Worm (Caenorhabditis elegans) whole organism, young adult: ENCODE measurements around the gene Y61A9LA.3.

Experiments
- B0035.1 ChIP-seq: sonication (generic microtip); optimal IDR thresholded peaks from 2 replicates; lab custom pipeline; 2016; ENCODE audit warnings: missing genetic modification characterization, mild to moderate bottlenecking, missing compliant biosample characterization, missing genotype, missing genetic modification reagents
- B0336.3 ChIP-seq: fragments of 200-800 bp; sonication (Bioruptor generic); IDR thresholded peaks from 2 replicates; pipeline ENCODE4 v1.3.6; 2022; ENCODE audit warnings: missing genetic modification characterization, missing compliant biosample characterization
- F23B12.7 ChIP-seq: sonication (generic microtip); optimal IDR thresholded peaks from 2 replicates; lab custom pipeline; 2017; ENCODE audit warnings: missing genetic modification characterization, mild to moderate bottlenecking, missing compliant biosample characterization, antibody characterized with exemption, moderate library complexity; ENCODE audit not compliant: insufficient read depth
- F33H1.4 ChIP-seq: fragments of 200-800 bp; sonication (Bioruptor generic); IDR thresholded peaks from 2 replicates; pipeline ENCODE4 v1.3.6; 2022; ENCODE audit warnings: missing genetic modification reagents, missing genetic modification characterization, missing compliant biosample characterization
- F52B5.7 ChIP-seq: sonication (generic microtip); optimal IDR thresholded peaks from 2 replicates; lab custom pipeline; 2016; ENCODE audit warnings: mild to moderate bottlenecking, missing genetic modification characterization, missing compliant biosample characterization
- F57C9.4 ChIP-seq: sonication (generic microtip); optimal IDR thresholded peaks from 2 replicates; lab custom pipeline; 2017; ENCODE audit warnings: mild to moderate bottlenecking, missing genetic modification characterization, missing compliant biosample characterization
- Y53F4B.3 ChIP-seq: fragments of 200-800 bp; sonication (Bioruptor generic); IDR thresholded peaks from 2 replicates; pipeline ENCODE4 v1.3.6; 2022; ENCODE audit warnings: missing genetic modification reagents, missing genetic modification characterization, missing compliant biosample characterization
- Y56A3A.18 ChIP-seq: fragments of 200-800 bp; sonication (Bioruptor generic); IDR thresholded peaks from 2 replicates; pipeline ENCODE4 v1.3.6; 2022; ENCODE audit warnings: missing genetic modification reagents, missing genetic modification characterization, missing compliant biosample characterization
- ama-1 ChIP-seq, 3 experiments: fragments of 150-350 bp in 1 of 3; sonication (generic microtip) in 2 of 3; optimal IDR thresholded peaks; 2 replicates each; lab custom pipeline; 2014 to 2018; ENCODE audit warnings: missing biosample characterization in 2 of 3, missing genetic modification characterization in 2 of 3, missing genetic modification reagents in 2 of 3
- aptf-3 ChIP-seq: fragments of 200-800 bp; sonication (Bioruptor generic); IDR thresholded peaks from 2 replicates; pipeline ENCODE4 v1.3.6; 2022; ENCODE audit warnings: missing genetic modification characterization, missing compliant biosample characterization
- atf-7 ChIP-seq: sonication (generic microtip); optimal IDR thresholded peaks from 2 replicates; lab custom pipeline; 2017; ENCODE audit warnings: mild to moderate bottlenecking, missing genetic modification characterization, missing compliant biosample characterization
- attf-3 ChIP-seq: fragments of 200-800 bp; sonication (Bioruptor generic); conservative IDR thresholded peaks from 2 replicates; pipeline ENCODE4 v1.3.6; 2022; ENCODE audit warnings: missing genetic modification reagents, missing genetic modification characterization, missing compliant biosample characterization
- attf-5 ChIP-seq: fragments of 200-800 bp; sonication (Bioruptor generic); optimal IDR thresholded peaks from 2 replicates; lab custom pipeline; 2018; ENCODE audit warnings: mild to moderate bottlenecking, missing genetic modification characterization, missing compliant biosample characterization
- attf-6 ChIP-seq: fragments of 200-800 bp; sonication (Bioruptor generic); IDR thresholded peaks from 2 replicates; pipeline ENCODE4 v1.3.6; 2022; ENCODE audit warnings: missing genetic modification reagents, missing genetic modification characterization, missing compliant biosample characterization
- bed-2 ChIP-seq: fragments of 200-800 bp; sonication (Bioruptor generic); IDR thresholded peaks from 2 replicates; pipeline ENCODE4 v1.3.6; 2022; ENCODE audit warnings: missing genetic modification reagents, missing genetic modification characterization, missing compliant biosample characterization
- ceh-58 ChIP-seq: fragments of 200-800 bp; sonication (Bioruptor generic); IDR thresholded peaks from 2 replicates; pipeline ENCODE4 v1.3.6; 2022; ENCODE audit warnings: missing genetic modification characterization, missing compliant biosample characterization
- chd-7 ChIP-seq: sonication (generic microtip); optimal IDR thresholded peaks from 2 replicates; lab custom pipeline; 2016; ENCODE audit warnings: mild to moderate bottlenecking, missing genetic modification characterization, moderate library complexity, missing compliant biosample characterization
- die-1 ChIP-seq: sonication (generic microtip); optimal IDR thresholded peaks from 2 replicates; lab custom pipeline; 2016; ENCODE audit warnings: missing genotype, mild to moderate bottlenecking, missing genetic modification characterization, missing compliant biosample characterization
- dpff-1 ChIP-seq: sonication (generic microtip); optimal IDR thresholded peaks from 2 replicates; lab custom pipeline; 2017; ENCODE audit warnings: mild to moderate bottlenecking, missing genetic modification characterization, missing compliant biosample characterization
- efl-1 ChIP-seq: fragments of 150-350 bp; optimal IDR thresholded peaks from 2 replicates; lab custom pipeline; 2014; ENCODE audit warnings: missing biosample characterization, missing genetic modification reagents, missing genetic modification characterization
- egrh-3 ChIP-seq: fragments of 200-800 bp; sonication (Bioruptor generic); IDR thresholded peaks from 2 replicates; pipeline ENCODE4 v1.3.6; 2022; ENCODE audit warnings: missing genetic modification reagents, missing genetic modification characterization, missing compliant biosample characterization
- fkh-3 ChIP-seq: sonication (generic microtip); optimal IDR thresholded peaks from 2 replicates; lab custom pipeline; 2016; ENCODE audit warnings: mild to moderate bottlenecking, missing genetic modification characterization, missing compliant biosample characterization
- gei-17 ChIP-seq: fragments of 200-800 bp; sonication (Bioruptor generic); optimal IDR thresholded peaks from 2 replicates; lab custom pipeline; 2018; ENCODE audit warnings: mild to moderate bottlenecking, missing genetic modification characterization, missing compliant biosample characterization
- hlh-12 ChIP-seq: sonication (generic microtip); optimal IDR thresholded peaks from 2 replicates; lab custom pipeline; 2016; ENCODE audit warnings: missing genetic modification characterization, missing compliant biosample characterization
- let-526 ChIP-seq: fragments of 200-800 bp; sonication (Bioruptor generic); IDR thresholded peaks from 2 replicates; pipeline ENCODE4 v1.3.6; 2022; ENCODE audit warnings: missing genetic modification reagents, missing genetic modification characterization, missing compliant biosample characterization
- lin-26 ChIP-seq: fragments of 200-800 bp; sonication (Bioruptor generic); IDR thresholded peaks from 2 replicates; pipeline ENCODE4 v1.3.6; 2022; ENCODE audit warnings: missing genetic modification reagents, missing genetic modification characterization, missing compliant biosample characterization
- lin-40 ChIP-seq: sonication (generic microtip); optimal IDR thresholded peaks from 2 replicates; lab custom pipeline; 2016; ENCODE audit warnings: missing genetic modification characterization, mild to moderate bottlenecking, missing compliant biosample characterization, missing genotype, missing genetic modification reagents
- lir-1 ChIP-seq: fragments of 200-800 bp; sonication (Bioruptor generic); conservative IDR thresholded peaks from 2 replicates; pipeline ENCODE4 v1.3.6; 2022; ENCODE audit warnings: missing genetic modification reagents, missing genetic modification characterization, missing compliant biosample characterization
- madf-3 ChIP-seq: fragments of 200-800 bp; sonication (Bioruptor generic); IDR thresholded peaks from 2 replicates; pipeline ENCODE4 v1.3.6; 2022; ENCODE audit warnings: missing genetic modification reagents, missing genetic modification characterization, missing compliant biosample characterization
- mcd-1 ChIP-seq: fragments of 200-800 bp; sonication (Bioruptor generic); IDR thresholded peaks from 2 replicates; pipeline ENCODE4 v1.3.6; 2022; ENCODE audit warnings: missing genetic modification reagents, missing genetic modification characterization, missing compliant biosample characterization
- nfyb-1 ChIP-seq: fragments of 200-800 bp; sonication (Bioruptor generic); IDR thresholded peaks from 2 replicates; pipeline ENCODE4 v1.3.6; 2022; ENCODE audit warnings: missing genetic modification reagents, missing genetic modification characterization, missing compliant biosample characterization
- nhr-120 ChIP-seq: fragments of 200-800 bp; sonication (Bioruptor generic); IDR thresholded peaks from 2 replicates; pipeline ENCODE4 v1.3.6; 2022; ENCODE audit warnings: missing genetic modification characterization, missing compliant biosample characterization
- nhr-80 ChIP-seq: sonication (generic microtip); optimal IDR thresholded peaks from 2 replicates; lab custom pipeline; 2016; ENCODE audit warnings: missing genetic modification characterization, missing compliant biosample characterization
- rcor-1 ChIP-seq: fragments of 200-800 bp; sonication (Bioruptor generic); IDR thresholded peaks from 2 replicates; pipeline ENCODE4 v1.3.6; 2022; ENCODE audit warnings: missing genetic modification reagents, missing genetic modification characterization, missing compliant biosample characterization
- sdz-38 ChIP-seq: sonication (generic microtip); optimal IDR thresholded peaks from 2 replicates; lab custom pipeline; 2016; ENCODE audit warnings: missing genotype, missing genetic modification characterization, missing compliant biosample characterization
- snpc-1.1 ChIP-seq: sonication (generic microtip); optimal IDR thresholded peaks from 2 replicates; lab custom pipeline; 2017; ENCODE audit warnings: missing genetic modification characterization, mild to moderate bottlenecking, missing compliant biosample characterization, antibody characterized with exemption, moderate library complexity, missing genotype, missing genetic modification reagents; ENCODE audit not compliant: insufficient read depth
- somi-1 ChIP-seq: fragments of 200-800 bp; sonication (Bioruptor generic); optimal IDR thresholded peaks from 2 replicates; lab custom pipeline; 2018; ENCODE audit warnings: mild to moderate bottlenecking, missing genetic modification characterization, missing compliant biosample characterization
- tbp1 ChIP-seq: fragments of 200-800 bp; sonication (Bioruptor generic); optimal IDR thresholded peaks from 2 replicates; lab custom pipeline; 2018; ENCODE audit warnings: mild to moderate bottlenecking, missing genetic modification characterization, missing compliant biosample characterization
- tbx-9 ChIP-seq: sonication (generic microtip); optimal IDR thresholded peaks from 2 replicates; lab custom pipeline; 2016; ENCODE audit warnings: borderline replicate concordance, missing genetic modification characterization, inconsistent platforms, missing compliant biosample characterization
- unc-62 ChIP-seq: fragments of 150-350 bp; optimal IDR thresholded peaks from 2 replicates; lab custom pipeline; 2014; ENCODE audit warnings: missing biosample characterization, missing genetic modification reagents, missing genetic modification characterization
- zfh-2 ChIP-seq: fragments of 200-800 bp; sonication (Bioruptor generic); conservative IDR thresholded peaks from 2 replicates; pipeline ENCODE4 v1.3.6; 2022; ENCODE audit warnings: missing genetic modification reagents, missing genetic modification characterization, missing compliant biosample characterization
- ztf-18 ChIP-seq: sonication (generic microtip); optimal IDR thresholded peaks from 2 replicates; lab custom pipeline; 2016; ENCODE audit warnings: missing genotype, mild to moderate bottlenecking, missing genetic modification characterization, missing compliant biosample characterization
- ztf-25 ChIP-seq: fragments of 200-800 bp; sonication (Bioruptor generic); IDR thresholded peaks from 2 replicates; pipeline ENCODE4 v1.3.6; 2022; ENCODE audit warnings: missing genetic modification reagents, missing genetic modification characterization, missing compliant biosample characterization
- ztf-28 ChIP-seq: fragments of 200-800 bp; sonication (Bioruptor generic); IDR thresholded peaks from 2 replicates; pipeline ENCODE4 v1.3.6; 2022; ENCODE audit warnings: missing genetic modification reagents, missing genetic modification characterization, missing compliant biosample characterization

Y61A9LA.3 gene

ce11 chrV:4525512-4525911 is 45.4 kb upstream of the Y61A9LA.3 start:
- TF ChIP-seq tbx-9 (tag; lab: Kevin White, UChicago) (no peak), unc-62 (GFP tag; lab: Kevin White, UChicago) (peak; percentile 70)

ce11 chrV:4526801-4527425 is 44.0 kb upstream of the Y61A9LA.3 start:
- no peak for TF ChIP-seq Y56A3A.18 (GFP tag; lab: Robert Waterston, UW)
- no peak for TF ChIP-seq ama-1 (optimal IDR thresholded peaks at IDR 0.05; lab: Kevin White, UChicago)
- no peak for TF ChIP-seq ama-1 (GFP tag; optimal IDR thresholded peaks at IDR 0.05; lab: Kevin White, UChicago)
- 0 out of 2 replicates have a peak, but pooled peaks have one; percentile 10 for TF ChIP-seq mcd-1 (GFP tag; lab: Robert Waterston, UW)
- TF ChIP-seq die-1 (tag; lab: Kevin White, UChicago) = peak; percentile 5
- no peak for TF ChIP-seq F33H1.4
- TF ChIP-seq gei-17 (GFP tag; lab: Kevin White, UChicago) = no peak
- TF ChIP-seq dpff-1 (tag; lab: Kevin White, UChicago) = no peak
- TF ChIP-seq ceh-58 = 0 out of 2 replicates have a peak, but pooled peaks have one; percentile 16
- TF ChIP-seq lir-1 = no peak
- no peak for TF ChIP-seq atf-7 (tag; lab: Kevin White, UChicago)
- no peak for TF ChIP-seq ztf-18 (tag; lab: Kevin White, UChicago)
- no peak for TF ChIP-seq B0336.3 (GFP tag; lab: Robert Waterston, UW)
- peak; percentile 86 for TF ChIP-seq zfh-2 (GFP tag; lab: Robert Waterston, UW)
- no peak for TF ChIP-seq sdz-38 (tag; lab: Kevin White, UChicago)
- TF ChIP-seq tbx-9 (tag; lab: Kevin White, UChicago) = no peak
- TF ChIP-seq nhr-120 (GFP tag; lab: Robert Waterston, UW) = no peak
- no peak for TF ChIP-seq egrh-3 (GFP tag; lab: Robert Waterston, UW)
- TF ChIP-seq F23B12.7 (tag; lab: Kevin White, UChicago) = no peak
- no peak for TF ChIP-seq madf-3 (GFP tag; lab: Robert Waterston, UW)
- no peak for TF ChIP-seq attf-6 (GFP tag; lab: Robert Waterston, UW)
- TF ChIP-seq lin-40 (tag; lab: Kevin White, UChicago) = no peak
- TF ChIP-seq F57C9.4 (tag; lab: Kevin White, UChicago) = no peak
- TF ChIP-seq ztf-28 (GFP tag; lab: Robert Waterston, UW) = no peak
- TF ChIP-seq nfyb-1 (GFP tag; lab: Robert Waterston, UW) = no peak
- no peak for TF ChIP-seq chd-7
- no peak for TF ChIP-seq hlh-12
- no peak for TF ChIP-seq Y53F4B.3
- no peak for TF ChIP-seq B0035.1
- TF ChIP-seq nhr-80 (tag; lab: Kevin White, UChicago) = no peak
- TF ChIP-seq somi-1 (GFP tag; lab: Kevin White, UChicago) = no peak
- no peak for TF ChIP-seq let-526

ce11 chrV:4527934-4528333 is 43.0 kb upstream of the Y61A9LA.3 start:
- TF ChIP-seq F52B5.7 (tag; lab: Kevin White, UChicago) (no peak), lin-26 (GFP tag; lab: Robert Waterston, UW) (0 out of 2 replicates have a peak, but pooled peaks have one; percentile 16), fkh-3 (tag; lab: Kevin White, UChicago) (no peak)

- TF ChIP-seq let-526 (no peak), attf-5 (no peak), aptf-3 (GFP tag; lab: Robert Waterston, UW) (no peak), ztf-25 (GFP tag; lab: Robert Waterston, UW) (no peak), snpc-1.1 (no peak), nfyb-1 (GFP tag; lab: Robert Waterston, UW) (no peak), attf-3 (GFP tag; lab: Robert Waterston, UW) (no peak), tbp1 (GFP tag; lab: Kevin White, UChicago) (no peak), rcor-1 (GFP tag; lab: Robert Waterston, UW) (no peak), efl-1 (GFP tag; lab: Kevin White, UChicago) (no peak), bed-2 (GFP tag; lab: Robert Waterston, UW) (no peak)
Observed at ce11 chrV:4535736-4536135, 35.2 kb upstream of the Y61A9LA.3 start.
